Worm (Caenorhabditis elegans) whole organism, L4/young adult: ENCODE data around the gene fipr-25.

Source experiments
- W03F9.2 ChIP-seq: fragments of 150-350 bp; optimal IDR thresholded peaks from 2 replicates; lab custom pipeline; 2014; ENCODE audit warnings: missing biosample characterization, missing genetic modification characterization
- dao-5 ChIP-seq: sonication (generic microtip); optimal IDR thresholded peaks from 2 replicates; lab custom pipeline; 2016; ENCODE audit warnings: missing genotype, missing genetic modification characterization, moderate library complexity, missing compliant biosample characterization
- him-1 ChIP-seq: sonication (generic microtip); optimal IDR thresholded peaks from 2 replicates; lab custom pipeline; 2016; ENCODE audit warnings: missing genotype, missing genetic modification reagents, missing genetic modification characterization, missing compliant biosample characterization

DNA sequence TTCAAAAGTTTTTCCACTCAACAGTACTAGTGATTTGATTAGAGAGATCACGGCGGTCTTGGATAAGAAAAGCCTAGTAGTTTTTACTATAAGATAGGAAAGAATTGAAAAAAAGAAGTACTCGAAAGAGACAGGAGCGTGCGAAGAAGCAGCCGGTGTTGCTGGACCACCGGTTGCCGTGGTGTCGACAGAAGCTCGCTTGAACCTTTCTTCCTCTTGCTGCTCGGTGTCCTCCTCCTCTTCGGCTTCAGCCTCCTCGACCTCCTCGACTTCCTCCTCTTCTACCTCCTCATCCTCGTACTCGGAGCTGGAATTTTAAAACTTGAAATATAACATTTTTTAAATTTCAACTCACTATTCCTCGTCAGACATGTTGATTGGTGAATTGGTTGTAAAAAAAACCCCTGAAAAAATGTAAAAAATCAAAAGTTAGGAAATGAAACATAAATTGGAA, 35.3 kb downstream of the fipr-25 start, which contains the start of gene tnt-4:
- TF ChIP-seq W03F9.2 (tag; lab: Kevin White, UChicago) (no peak), him-1 (no peak), dao-5 (no peak)
